Worm (Caenorhabditis elegans) whole organism, L1 larva: ENCODE measurements around the gene grl-31.

ENCODE experiments used
- ceh-82 ChIP-seq, 3 experiments: fragments of 150-350 bp in 1 of 3; sonication (generic microtip) in 2 of 3; optimal IDR thresholded peaks; 2 replicates each; lab custom pipeline; 2014 to 2017; ENCODE audit warnings: missing biosample characterization in 3 of 3, missing genetic modification characterization in 3 of 3
- ces-1 ChIP-seq: fragments of 150-350 bp; optimal IDR thresholded peaks from 2 replicates; lab custom pipeline; 2014; ENCODE audit warnings: missing biosample characterization, missing genetic modification reagents, missing genetic modification characterization
- lin-39 ChIP-seq: fragments of 150-350 bp; optimal IDR thresholded peaks from 2 replicates; lab custom pipeline; 2014; ENCODE audit warnings: missing biosample characterization, missing genetic modification reagents, missing genetic modification characterization
- tlp-1 ChIP-seq: fragments of 150-350 bp; optimal IDR thresholded peaks from 2 replicates; lab custom pipeline; 2014; ENCODE audit warnings: missing biosample characterization, missing genetic modification characterization
- ztf-11 ChIP-seq, 2 experiments: sonication (generic microtip); optimal IDR thresholded peaks; 2 replicates each; lab custom pipeline; 2016 to 2017; ENCODE audit warnings: missing genetic modification characterization in 2 of 2, missing biosample characterization in 1 of 2, missing compliant biosample characterization in 1 of 2

- TF ChIP-seq lin-39 (tag; lab: Kevin White, UChicago) (no peak), ztf-11 (tag; optimal IDR thresholded peaks at IDR 0.05; lab: Kevin White, UChicago) (no peak), ces-1 (GFP tag; lab: Kevin White, UChicago) (no peak), tlp-1 (tag; lab: Kevin White, UChicago) (no peak), ceh-82 (tag; optimal IDR thresholded peaks at IDR 0.05; lab: Kevin White, UChicago) (no peak)
Measured at ce11 chrV:3551765-3552164, 5.8 kb downstream of the grl-31 start, which contains the start of gene grl-28.
